Fruit fly (Drosophila melanogaster): ENCODE results near the gene CG14659.

dm6 chr3R:4842958-4843357 is 11.9 kb upstream of the CG14659 start:
- TF ChIP-seq usp (GFP tag; optimal IDR thresholded peaks at IDR 0.05) (no peak), EcR (GFP tag; optimal IDR thresholded peaks at IDR 0.05) (no peak), psq (optimal IDR thresholded peaks at IDR 0.05) (no peak), Dll (optimal IDR thresholded peaks at IDR 0.05) (peak; percentile 5)
